Fruit fly (Drosophila melanogaster) whole organism, embryonic: ENCODE results near the gene CG14642.
A peak's percentile ranks its signal among the peaks of the same experiment; 100 is the strongest.

Experiments used
- CG1024 ChIP-seq: fragments of 200-800 bp; sonication (Bioruptor generic); IDR thresholded peaks from 2 replicates; pipeline ENCODE4 v1.3.6; 2022; ENCODE audit warnings: missing biosample characterization, missing genetic modification characterization
- CG10267 ChIP-seq: fragments of 200-800 bp; sonication (Bioruptor generic); optimal IDR thresholded peaks from 2 replicates; lab custom pipeline; 2018; ENCODE audit warnings: missing biosample characterization, mild to moderate bottlenecking, missing genetic modification characterization, moderate library complexity
- CG10565 ChIP-seq: fragments of 200-800 bp; sonication (Bioruptor generic); optimal IDR thresholded peaks from 3 replicates; lab custom pipeline; 2016; ENCODE audit warnings: missing biosample characterization, mild to moderate bottlenecking, missing genetic modification characterization
- CG15011 ChIP-seq: fragments of 200-800 bp; sonication (Bioruptor generic); optimal IDR thresholded peaks from 3 replicates; lab custom pipeline; 2018; ENCODE audit warnings: missing biosample characterization, mild to moderate bottlenecking, missing genetic modification characterization
- CG18619 ChIP-seq: fragments of 200-800 bp; sonication (Bioruptor generic); optimal IDR thresholded peaks from 3 replicates; lab custom pipeline; 2017; ENCODE audit warnings: missing biosample characterization, mild to moderate bottlenecking, missing genetic modification characterization
- CG31224 ChIP-seq: fragments of 200-800 bp; sonication (Bioruptor generic); IDR thresholded peaks from 2 replicates; pipeline ENCODE4 v1.3.6; 2022; ENCODE audit warnings: missing biosample characterization, missing genetic modification characterization
- CG32767 ChIP-seq: fragments of 200-800 bp; sonication (Bioruptor generic); IDR thresholded peaks from 2 replicates; pipeline ENCODE4 v1.3.6; 2022; ENCODE audit warnings: missing biosample characterization, missing genetic modification characterization
- CG34224 ChIP-seq: fragments of 200-800 bp; sonication (Bioruptor generic); IDR thresholded peaks from 3 replicates; pipeline ENCODE4 v1.3.6; 2022; ENCODE audit warnings: missing biosample characterization, missing genetic modification characterization; ENCODE audit not compliant: partially characterized antibody
- CG4424 ChIP-seq: fragments of 200-800 bp; sonication (Bioruptor generic); optimal IDR thresholded peaks from 3 replicates; lab custom pipeline; 2016; ENCODE audit warnings: missing biosample characterization, missing genetic modification characterization
- CG6683 ChIP-seq: fragments of 200-800 bp; sonication (Bioruptor generic); optimal IDR thresholded peaks from 2 replicates; lab custom pipeline; 2017; ENCODE audit warnings: missing biosample characterization, mild to moderate bottlenecking, missing genetic modification characterization, missing genetic modification reagents
- CG7786 ChIP-seq: fragments of 200-800 bp; sonication (Bioruptor generic); optimal IDR thresholded peaks from 2 replicates; lab custom pipeline; 2016; ENCODE audit warnings: missing biosample characterization, missing genetic modification characterization
- CG8924 ChIP-seq: fragments of 200-800 bp; optimal IDR thresholded peaks from 3 replicates; lab custom pipeline; 2019; ENCODE audit warnings: missing biosample characterization, mild to moderate bottlenecking, missing genetic modification characterization, moderate library complexity
- CTCF ChIP-seq: fragments of 200-800 bp; sonication (Bioruptor generic); optimal IDR thresholded peaks from 2 replicates; lab custom pipeline; 2017; ENCODE audit warnings: missing biosample characterization, mild to moderate bottlenecking, missing genetic modification characterization, moderate library complexity
- CoRest ChIP-seq: fragments of 200-800 bp; sonication (Bioruptor generic); optimal IDR thresholded peaks from 3 replicates; lab custom pipeline; 2018; ENCODE audit warnings: missing biosample characterization, mild to moderate bottlenecking, missing genetic modification characterization, moderate library complexity
- D ChIP-seq, 2 experiments: fragments of 200-800 bp in 1 of 2; fragments of >200 bp in 1 of 2; sonication (Bioruptor generic) in 1 of 2; optimal IDR thresholded peaks; 2 replicates in 1 of 2; 3 replicates in 1 of 2; lab custom pipeline; 2017; ENCODE audit warnings: mild to moderate bottlenecking in 1 of 2, missing biosample characterization in 1 of 2, missing genetic modification characterization in 1 of 2, missing genetic modification reagents in 1 of 2
- Dbx ChIP-seq: fragments of 200-800 bp; sonication (Bioruptor generic); IDR thresholded peaks from 3 replicates; pipeline ENCODE4 v1.3.6; 2022; ENCODE audit warnings: missing biosample characterization, missing genetic modification characterization
- Dp ChIP-seq: fragments of 200-800 bp; sonication (Bioruptor generic); optimal IDR thresholded peaks from 2 replicates; lab custom pipeline; 2018; ENCODE audit warnings: missing biosample characterization, mild to moderate bottlenecking, missing genetic modification characterization, moderate library complexity
- Elba2 ChIP-seq: fragments of 200-800 bp; sonication (Bioruptor generic); optimal IDR thresholded peaks from 3 replicates; lab custom pipeline; 2016; ENCODE audit warnings: missing biosample characterization, missing genetic modification characterization
- HmgZ ChIP-seq: fragments of 200-800 bp; sonication (Bioruptor generic); optimal IDR thresholded peaks from 2 replicates; lab custom pipeline; 2018; ENCODE audit warnings: missing biosample characterization, mild to moderate bottlenecking, missing genetic modification characterization
- Jarid2 ChIP-seq: fragments of 200-800 bp; sonication (Bioruptor generic); optimal IDR thresholded peaks from 3 replicates; lab custom pipeline; 2017; ENCODE audit warnings: mild to moderate bottlenecking, missing biosample characterization, missing genetic modification reagents, missing genetic modification characterization
- MBD-R2 ChIP-seq: fragments of 200-800 bp; sonication (Bioruptor generic); IDR thresholded peaks from 2 replicates; pipeline ENCODE4 v1.3.6; 2022; ENCODE audit warnings: missing biosample characterization, missing genetic modification characterization
- NC2β ChIP-seq: fragments of 200-800 bp; sonication (Bioruptor generic); optimal IDR thresholded peaks from 2 replicates; lab custom pipeline; 2016; ENCODE audit warnings: missing biosample characterization, missing genetic modification characterization
- NK7.1 ChIP-seq: fragments of 200-800 bp; sonication (Bioruptor generic); optimal IDR thresholded peaks from 3 replicates; lab custom pipeline; 2016; ENCODE audit warnings: missing biosample characterization, missing genetic modification characterization
- Opbp ChIP-seq: fragments of 200-800 bp; sonication (Bioruptor generic); IDR thresholded peaks from 3 replicates; pipeline ENCODE4 v1.3.6; 2022; ENCODE audit warnings: missing biosample characterization, missing genetic modification characterization; ENCODE audit not compliant: partially characterized antibody
- Pdp1 ChIP-seq, 2 experiments: fragments of 200-800 bp; sonication (Bioruptor generic); optimal IDR thresholded peaks; 3 replicates each; lab custom pipeline; 2016; ENCODE audit warnings: missing biosample characterization in 2 of 2, missing genetic modification characterization in 2 of 2, mild to moderate bottlenecking in 1 of 2, moderate library complexity in 1 of 2
- TFAM ChIP-seq: fragments of 200-800 bp; sonication (Bioruptor generic); optimal IDR thresholded peaks from 2 replicates; lab custom pipeline; 2017; ENCODE audit warnings: missing biosample characterization, missing genetic modification characterization, inconsistent platforms
- Trl ChIP-seq, 3 experiments: fragments of >200 bp in 2 of 3; fragments of 200-800 bp in 1 of 3; sonication (Bioruptor generic) in 1 of 3; optimal IDR thresholded peaks; 2 replicates in 1 of 3; 3 replicates in 2 of 3; lab custom pipeline; 2016 to 2017; ENCODE audit warnings: missing biosample characterization in 1 of 3, missing genetic modification characterization in 1 of 3
- Xrp1 ChIP-seq: fragments of 200-800 bp; sonication (Bioruptor generic); IDR thresholded peaks from 2 replicates; pipeline ENCODE4 v1.3.6; 2022; ENCODE audit warnings: missing biosample characterization, missing genetic modification characterization
- bowl ChIP-seq: fragments of 200-800 bp; sonication (Bioruptor generic); IDR thresholded peaks from 2 replicates; pipeline ENCODE4 v1.3.6; 2022; ENCODE audit warnings: missing biosample characterization, missing genetic modification characterization
- crp ChIP-seq, 2 experiments: fragments of 200-800 bp; sonication (Bioruptor generic); optimal IDR thresholded peaks; 2 replicates in 1 of 2; 3 replicates in 1 of 2; lab custom pipeline; 2017; ENCODE audit warnings: missing biosample characterization in 2 of 2, missing genetic modification characterization in 2 of 2, mild to moderate bottlenecking in 1 of 2, moderate library complexity in 1 of 2
- cwo ChIP-seq: fragments of 200-800 bp; sonication (Bioruptor generic); optimal IDR thresholded peaks from 3 replicates; lab custom pipeline; 2017; ENCODE audit warnings: missing biosample characterization, missing genetic modification characterization, mild to moderate bottlenecking, moderate library complexity, missing genetic modification reagents
- eve ChIP-seq, 2 experiments: fragments of >200 bp; optimal IDR thresholded peaks; 2 replicates each; lab custom pipeline; 2017; ENCODE audit warnings: missing biosample characterization in 2 of 2, missing genetic modification characterization in 2 of 2
- fu2 ChIP-seq: fragments of 200-800 bp; sonication (Bioruptor generic); optimal IDR thresholded peaks from 2 replicates; lab custom pipeline; 2016; ENCODE audit warnings: missing biosample characterization, missing genetic modification characterization
- gfzf ChIP-seq: fragments of 200-800 bp; sonication (Bioruptor generic); optimal IDR thresholded peaks from 2 replicates; lab custom pipeline; 2016; ENCODE audit warnings: missing biosample characterization, mild to moderate bottlenecking, missing genetic modification characterization, moderate library complexity
- gsb ChIP-seq: fragments of 200-800 bp; sonication (Bioruptor generic); IDR thresholded peaks from 2 replicates; pipeline ENCODE4 v1.3.6; 2022; ENCODE audit warnings: missing biosample characterization, missing genetic modification characterization
- hkb ChIP-seq, 2 experiments: fragments of 200-800 bp in 1 of 2; fragments of >200 bp in 1 of 2; sonication (Bioruptor generic) in 1 of 2; IDR thresholded peaks in 1 of 2; optimal IDR thresholded peaks in 1 of 2; 2 replicates each; pipeline versions ENCODE4 v1.3.6 to Lab custom; 2017 to 2022; ENCODE audit warnings: missing biosample characterization in 1 of 2, missing genetic modification characterization in 1 of 2
- jigr1 ChIP-seq: fragments of 200-800 bp; sonication (Bioruptor generic); IDR thresholded peaks from 3 replicates; pipeline ENCODE4 v1.3.6; 2022; ENCODE audit warnings: missing biosample characterization, missing genetic modification characterization
- klu ChIP-seq: fragments of 200-800 bp; sonication (Bioruptor generic); IDR thresholded peaks from 2 replicates; pipeline ENCODE4 v1.3.6; 2022; ENCODE audit warnings: missing biosample characterization, missing genetic modification characterization
- maf-S ChIP-seq: fragments of 200-800 bp; sonication (Bioruptor generic); optimal IDR thresholded peaks from 2 replicates; lab custom pipeline; 2016; ENCODE audit warnings: missing biosample characterization, missing genetic modification characterization
- mam ChIP-seq: fragments of 200-800 bp; sonication (Bioruptor generic); optimal IDR thresholded peaks from 3 replicates; lab custom pipeline; 2016; ENCODE audit warnings: missing biosample characterization, missing genetic modification characterization
- pan ChIP-seq, 4 experiments: fragments of >200 bp in 3 of 4; fragments of 200-800 bp in 1 of 4; sonication (Bioruptor generic) in 1 of 4; optimal IDR thresholded peaks in 3 of 4; IDR thresholded peaks in 1 of 4; 2 replicates each; pipeline versions ENCODE4 v1.3.6 to Lab custom; 2017 to 2022; ENCODE audit warnings: missing biosample characterization in 2 of 4, missing genetic modification characterization in 2 of 4, mixed read lengths in 1 of 4
- peb ChIP-seq: fragments of 200-800 bp; sonication (Bioruptor generic); IDR thresholded peaks from 2 replicates; pipeline ENCODE4 v1.3.6; 2022; ENCODE audit warnings: missing biosample characterization, missing genetic modification characterization
- pho ChIP-seq: fragments of 200-800 bp; sonication (Bioruptor generic); optimal IDR thresholded peaks from 2 replicates; lab custom pipeline; 2016; ENCODE audit warnings: missing biosample characterization, missing genetic modification characterization
- repo ChIP-seq: fragments of 200-800 bp; sonication (Bioruptor generic); optimal IDR thresholded peaks from 2 replicates; lab custom pipeline; 2016; ENCODE audit warnings: missing biosample characterization, missing genetic modification characterization
- shn ChIP-seq: fragments of 200-800 bp; sonication (Bioruptor generic); optimal IDR thresholded peaks from 3 replicates; lab custom pipeline; 2016; ENCODE audit warnings: missing biosample characterization, missing genetic modification characterization
- slp2 ChIP-seq: fragments of 200-800 bp; sonication (Bioruptor generic); optimal IDR thresholded peaks from 2 replicates; lab custom pipeline; 2016; ENCODE audit warnings: missing biosample characterization, missing genetic modification characterization
- tio ChIP-seq: fragments of 200-800 bp; sonication (Bioruptor generic); optimal IDR thresholded peaks from 2 replicates; lab custom pipeline; 2017; ENCODE audit warnings: missing biosample characterization, missing genetic modification characterization, inconsistent platforms
- vvl ChIP-seq: fragments of 200-800 bp; sonication (Bioruptor generic); IDR thresholded peaks from 2 replicates; pipeline ENCODE4 v1.3.6; 2022; ENCODE audit warnings: missing biosample characterization, missing genetic modification characterization
- wor ChIP-seq: fragments of 200-800 bp; sonication (Bioruptor generic); IDR thresholded peaks from 2 replicates; pipeline ENCODE4 v1.3.6; 2022; ENCODE audit warnings: missing biosample characterization, missing genetic modification characterization

CG14642 gene

DNA sequence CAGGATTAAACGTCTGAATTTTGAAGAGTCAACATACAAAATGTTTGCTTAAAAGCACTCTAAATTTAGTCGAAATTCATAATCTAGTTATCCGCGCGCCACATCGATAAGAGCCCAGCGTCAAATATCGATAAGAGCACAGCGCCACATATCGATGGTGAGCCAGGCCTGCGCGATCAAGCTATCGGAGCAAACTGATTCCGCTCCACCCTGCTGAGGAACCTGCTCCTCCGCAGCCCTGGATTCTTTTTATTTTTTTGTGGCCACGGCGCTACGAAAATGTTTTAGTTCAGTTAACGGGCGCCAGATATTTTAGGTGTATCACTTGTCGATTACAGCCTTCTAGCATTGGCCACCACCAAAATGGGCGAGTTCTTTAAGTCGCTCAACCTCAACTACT is 21.7 kb downstream of the CG14642 start (continued):
- peak; percentile 18 for TF ChIP-seq NK7.1
- TF ChIP-seq D (optimal IDR thresholded peaks at IDR 0.05; lab: Kevin White, UChicago) = peak; percentile 14
- no peak for TF ChIP-seq D (GFP tag; optimal IDR thresholded peaks at IDR 0.05; lab: Kevin White, UChicago)
- TF ChIP-seq TFAM = no peak
- TF ChIP-seq Pdp1 (GFP tag; optimal IDR thresholded peaks at IDR 0.05; lab: Kevin White, UChicago) = peak in 1 of 2 experiments; percentile 33
- no peak for TF ChIP-seq CG10565
- no peak for TF ChIP-seq CG18619 (GFP tag; lab: Kevin White, UChicago)
- TF ChIP-seq CG8924 = no peak
- TF ChIP-seq maf-S (GFP tag; lab: Kevin White, UChicago) = peak; percentile 27
- no peak for TF ChIP-seq eve (GFP tag; optimal IDR thresholded peaks at IDR 0.05; lab: Kevin White, UChicago)
- TF ChIP-seq Trl (optimal IDR thresholded peaks at IDR 0.05; lab: Kevin White, UChicago) = no peak
- TF ChIP-seq Trl (GFP tag; optimal IDR thresholded peaks at IDR 0.05; lab: Kevin White, UChicago) = peak; percentile 43
- TF ChIP-seq CG31224 (GFP tag; lab: Robert Waterston, UW) = no peak
- TF ChIP-seq Dbx (GFP tag; lab: Robert Waterston, UW) = peak; percentile 70; the same call in 2 of the 3 replicates
- no peak for TF ChIP-seq klu (GFP tag; lab: Robert Waterston, UW)
- TF ChIP-seq peb (GFP tag; lab: Robert Waterston, UW) = no peak
- peak in 1 of 2 experiments; percentile 9 for TF ChIP-seq crp (GFP tag; optimal IDR thresholded peaks at IDR 0.05; lab: Kevin White, UChicago)
- TF ChIP-seq pan (optimal IDR thresholded peaks at IDR 0.05; lab: Kevin White, UChicago) = no peak
- no peak for TF ChIP-seq pan (GFP tag; optimal IDR thresholded peaks at IDR 0.05 in 1 of 2, IDR thresholded peaks at IDR 0.05 in 1 of 2)
- TF ChIP-seq fu2 (GFP tag; lab: Kevin White, UChicago) = peak; percentile 54
- peak; percentile 0 for TF ChIP-seq pho (GFP tag; lab: Kevin White, UChicago)
- peak; percentile 68 for TF ChIP-seq CTCF (GFP tag; lab: Kevin White, UChicago)
- no peak for TF ChIP-seq CG32767 (GFP tag; lab: Robert Waterston, UW)
- TF ChIP-seq slp2 (GFP tag; lab: Kevin White, UChicago) = no peak
- peak; percentile 32 for TF ChIP-seq CoRest (tag; lab: Kevin White, UChicago)
- TF ChIP-seq cwo (GFP tag; lab: Kevin White, UChicago) = no peak
- no peak for TF ChIP-seq CG15011
- peak; percentile 48 for TF ChIP-seq repo (GFP tag; lab: Kevin White, UChicago)
- peak; percentile 35 for TF ChIP-seq shn (GFP tag; lab: Kevin White, UChicago)
- peak; percentile 45 for TF ChIP-seq CG10267
- TF ChIP-seq gfzf (GFP tag; lab: Kevin White, UChicago) = peak; percentile 31
- peak; percentile 43 for TF ChIP-seq NC2β
- TF ChIP-seq Elba2 (GFP tag; lab: Kevin White, UChicago) = no peak
- TF ChIP-seq wor (GFP tag; lab: Robert Waterston, UW) = no peak
- TF ChIP-seq tio = no peak
- TF ChIP-seq vvl (GFP tag; lab: Robert Waterston, UW) = no peak; the same call in 1 of the 2 replicates
- TF ChIP-seq CG34224 (GFP tag; lab: Robert Waterston, UW) = peak; percentile 99
- TF ChIP-seq bowl (GFP tag; lab: Robert Waterston, UW) = no peak
- TF ChIP-seq Xrp1 (GFP tag; lab: Robert Waterston, UW) = peak; percentile 7; the same call in 1 of the 2 replicates
- TF ChIP-seq gsb (GFP tag; lab: Robert Waterston, UW) = no peak
- TF ChIP-seq jigr1 (GFP tag; lab: Robert Waterston, UW) = no peak
- peak; percentile 64 for TF ChIP-seq mam (GFP tag; lab: Kevin White, UChicago)
- no peak for TF ChIP-seq CG6683 (GFP tag; lab: Kevin White, UChicago)
- TF ChIP-seq CG1024 (GFP tag; lab: Robert Waterston, UW) = no peak; the same call in 1 of the 2 replicates
- TF ChIP-seq Opbp (GFP tag; lab: Robert Waterston, UW) = peak; percentile 98
- peak; percentile 23 for TF ChIP-seq hkb (optimal IDR thresholded peaks at IDR 0.05; lab: Kevin White, UChicago)
- TF ChIP-seq hkb (GFP tag; IDR thresholded peaks at IDR 0.05; lab: Robert Waterston, UW) = no peak
- TF ChIP-seq Dp (GFP tag; lab: Kevin White, UChicago) = peak; percentile 97
- no peak for TF ChIP-seq CG4424 (GFP tag; lab: Kevin White, UChicago)
- peak; percentile 93 for TF ChIP-seq MBD-R2 (GFP tag; lab: Robert Waterston, UW)
- peak; percentile 74 for TF ChIP-seq HmgZ
- no peak for TF ChIP-seq Jarid2 (GFP tag; lab: Kevin White, UChicago)
- TF ChIP-seq CG7786 (GFP tag; lab: Kevin White, UChicago) = peak; percentile 36
